Worm (Caenorhabditis elegans) whole organism, L1 larva: ENCODE results near the gene sshk-1.
"Not testable (repeated sequence)": the region's sequence is repeated elsewhere in the genome, so short reads cannot be mapped to it uniquely, and the experiment has no call there.

Experiments used
- C34B4.2 ChIP-seq: sonication (generic microtip); optimal IDR thresholded peaks from 2 replicates; lab custom pipeline; 2017; ENCODE audit warnings: mild to moderate bottlenecking, missing genetic modification characterization, missing compliant biosample characterization
- elt-2 ChIP-seq: sonication (generic microtip); optimal IDR thresholded peaks from 2 replicates; lab custom pipeline; 2016; ENCODE audit warnings: missing genetic modification characterization, mild to moderate bottlenecking, inconsistent platforms, missing compliant biosample characterization, missing genetic modification reagents
- mep-1 ChIP-seq: fragments of 150-350 bp; optimal IDR thresholded peaks from 2 replicates; lab custom pipeline; 2014; ENCODE audit warnings: missing biosample characterization, missing genetic modification characterization
- sup-37 ChIP-seq: fragments of 200-800 bp; sonication (Bioruptor generic); optimal IDR thresholded peaks from 2 replicates; lab custom pipeline; 2018; ENCODE audit warnings: mild to moderate bottlenecking, missing genetic modification characterization, missing compliant biosample characterization
- ztf-4 ChIP-seq: fragments of 150-350 bp; optimal IDR thresholded peaks from 2 replicates; lab custom pipeline; 2014; ENCODE audit warnings: missing biosample characterization, missing genetic modification characterization

ce11 chrV:20803464-20803863 is 12.5 kb upstream of the sshk-1 start:
- TF ChIP-seq sup-37 (GFP tag; lab: Kevin White, UChicago); elt-2 (tag; lab: Kevin White, UChicago); mep-1 (tag; lab: Kevin White, UChicago); C34B4.2 (tag; lab: Kevin White, UChicago); ztf-4 (tag; lab: Kevin White, UChicago): not testable (repeated sequence)
